Worm (Caenorhabditis elegans): Measurements from ENCODE around the gene unc-24.

- no peak for TF ChIP-seq lsy-2 (tag; optimal IDR thresholded peaks at IDR 0.05)
- TF ChIP-seq lin-13 (GFP tag; optimal IDR thresholded peaks at IDR 0.05) = no peak
- no peak for TF ChIP-seq ZK546.5 (tag; optimal IDR thresholded peaks at IDR 0.05)
- TF ChIP-seq alr-1 (tag; optimal IDR thresholded peaks at IDR 0.05) = no peak
- TF ChIP-seq Y55F3AM.14 (GFP tag; optimal IDR thresholded peaks at IDR 0.05) = no peak
- TF ChIP-seq dmd-4 (tag; optimal IDR thresholded peaks at IDR 0.05) = no peak
- no peak for TF ChIP-seq elt-3 (tag; optimal IDR thresholded peaks at IDR 0.05)
- TF ChIP-seq blmp-1 (tag; optimal IDR thresholded peaks at IDR 0.05; ENCODE audit: insufficient read depth) = no peak
- TF ChIP-seq aly-2 (tag; optimal IDR thresholded peaks at IDR 0.05) = no peak
- TF ChIP-seq elt-1 (tag; optimal IDR thresholded peaks at IDR 0.05) = no peak
- TF ChIP-seq lin-39 (tag; optimal IDR thresholded peaks at IDR 0.05) = no peak
- TF ChIP-seq nhr-12 (tag; optimal IDR thresholded peaks at IDR 0.05) = no peak
- TF ChIP-seq ztf-11 (tag; optimal IDR thresholded peaks at IDR 0.05) = no peak
- TF ChIP-seq snpc-4 (tag; optimal IDR thresholded peaks at IDR 0.05) = no peak
Observed at ce11 chrIV:8008137-8008536, 28.5 kb downstream of the unc-24 start.

Data from whole organism, L2 larva.